Fruit fly (Drosophila melanogaster) whole organism, embryonic: ENCODE results near the gene CG31161.

Experiments used
- ATbp ChIP-seq: fragments of 200-800 bp; sonication (Bioruptor generic); optimal IDR thresholded peaks from 2 replicates; lab custom pipeline; 2017; ENCODE audit warnings: missing biosample characterization, mild to moderate bottlenecking, missing genetic modification characterization, missing genetic modification reagents
- Asciz ChIP-seq: fragments of 200-800 bp; sonication (Bioruptor generic); optimal IDR thresholded peaks from 2 replicates; lab custom pipeline; 2017; ENCODE audit warnings: missing biosample characterization, mild to moderate bottlenecking, missing genetic modification characterization, missing genetic modification reagents
- Atf-2 ChIP-seq: fragments of 200-800 bp; sonication (Bioruptor generic); optimal IDR thresholded peaks from 2 replicates; lab custom pipeline; 2016; ENCODE audit warnings: missing biosample characterization, missing genetic modification characterization
- Awh ChIP-seq: fragments of 200-800 bp; sonication (Bioruptor generic); IDR thresholded peaks from 2 replicates; pipeline ENCODE4, ENCODE4 v1.3.6; 2022; ENCODE audit warnings: missing biosample characterization, missing genetic modification characterization
- B-H2 ChIP-seq: fragments of 200-800 bp; sonication (Bioruptor generic); optimal IDR thresholded peaks from 2 replicates; lab custom pipeline; 2018; ENCODE audit warnings: missing biosample characterization, mild to moderate bottlenecking, missing genetic modification characterization
- CG10209 ChIP-seq: fragments of 200-800 bp; sonication (Bioruptor generic); optimal IDR thresholded peaks from 3 replicates; lab custom pipeline; 2017; ENCODE audit warnings: missing biosample characterization, mild to moderate bottlenecking, missing genetic modification characterization, missing genetic modification reagents
- CG11093 ChIP-seq: fragments of 200-800 bp; sonication (Bioruptor generic); IDR thresholded peaks from 3 replicates; pipeline ENCODE4 v1.3.6; 2022; ENCODE audit warnings: missing biosample characterization, missing genetic modification characterization
- CG12104 ChIP-seq: fragments of 200-800 bp; sonication (Bioruptor generic); optimal IDR thresholded peaks from 3 replicates; lab custom pipeline; 2016; ENCODE audit warnings: missing biosample characterization, missing genetic modification characterization
- CG12769 ChIP-seq: fragments of 200-800 bp; sonication (Bioruptor generic); optimal IDR thresholded peaks from 2 replicates; lab custom pipeline; 2019; ENCODE audit warnings: missing biosample characterization, mild to moderate bottlenecking, missing genetic modification characterization, moderate library complexity
- CG13624 ChIP-seq: fragments of 200-800 bp; sonication (Bioruptor generic); optimal IDR thresholded peaks from 2 replicates; lab custom pipeline; 2016; ENCODE audit warnings: missing biosample characterization, missing genetic modification characterization
- CG14965 ChIP-seq: fragments of 200-800 bp; sonication (Bioruptor generic); optimal IDR thresholded peaks from 2 replicates; lab custom pipeline; 2016; ENCODE audit warnings: missing biosample characterization, missing genetic modification characterization, borderline replicate concordance
- CG18262 ChIP-seq: fragments of 200-800 bp; optimal IDR thresholded peaks from 3 replicates; lab custom pipeline; 2019; ENCODE audit warnings: missing biosample characterization, mild to moderate bottlenecking, missing genetic modification characterization, moderate library complexity
- CG18764 ChIP-seq: fragments of 200-800 bp; sonication (Bioruptor generic); optimal IDR thresholded peaks from 3 replicates; lab custom pipeline; 2016; ENCODE audit warnings: missing biosample characterization, missing genetic modification characterization
- CG2678 ChIP-seq: fragments of 200-800 bp; sonication (Bioruptor generic); optimal IDR thresholded peaks from 3 replicates; lab custom pipeline; 2019; ENCODE audit warnings: missing biosample characterization, mild to moderate bottlenecking, missing genetic modification characterization, moderate library complexity
- CG31441 ChIP-seq: fragments of 200-800 bp; sonication (Bioruptor generic); IDR thresholded peaks from 2 replicates; pipeline ENCODE4 v1.3.6; 2022; ENCODE audit warnings: missing biosample characterization, missing genetic modification characterization
- CG32767 ChIP-seq: fragments of 200-800 bp; sonication (Bioruptor generic); IDR thresholded peaks from 2 replicates; pipeline ENCODE4 v1.3.6; 2022; ENCODE audit warnings: missing biosample characterization, missing genetic modification characterization
- CG33557 ChIP-seq: fragments of 200-800 bp; sonication (Bioruptor generic); optimal IDR thresholded peaks from 2 replicates; lab custom pipeline; 2019; ENCODE audit warnings: missing biosample characterization, mild to moderate bottlenecking, missing genetic modification characterization, moderate library complexity
- CG8359 ChIP-seq: fragments of 200-800 bp; sonication (Bioruptor generic); optimal IDR thresholded peaks from 2 replicates; lab custom pipeline; 2017; ENCODE audit warnings: missing biosample characterization, mild to moderate bottlenecking, missing genetic modification characterization, borderline replicate concordance
- CG8478 ChIP-seq: fragments of >200 bp; optimal IDR thresholded peaks from 2 replicates; lab custom pipeline; 2018
- CG9437 ChIP-seq: fragments of 200-800 bp; sonication (Bioruptor generic); optimal IDR thresholded peaks from 2 replicates; lab custom pipeline; 2018; ENCODE audit warnings: missing biosample characterization, mild to moderate bottlenecking, missing genetic modification characterization
- D ChIP-seq, 2 experiments: fragments of 200-800 bp in 1 of 2; fragments of >200 bp in 1 of 2; sonication (Bioruptor generic) in 1 of 2; optimal IDR thresholded peaks; 2 replicates in 1 of 2; 3 replicates in 1 of 2; lab custom pipeline; 2017; ENCODE audit warnings: mild to moderate bottlenecking in 1 of 2, missing biosample characterization in 1 of 2, missing genetic modification characterization in 1 of 2, missing genetic modification reagents in 1 of 2
- Dad ChIP-seq: fragments of 200-800 bp; sonication (Bioruptor generic); optimal IDR thresholded peaks from 3 replicates; lab custom pipeline; 2016; ENCODE audit warnings: missing biosample characterization, missing genetic modification characterization
- Dll ChIP-seq: fragments of 200-800 bp; sonication (Bioruptor generic); IDR thresholded peaks from 4 replicates; pipeline ENCODE4 v1.3.6; 2022; ENCODE audit warnings: missing biosample characterization, missing genetic modification characterization; ENCODE audit not compliant: partially characterized antibody
- Meics ChIP-seq: fragments of 200-800 bp; sonication (Bioruptor generic); optimal IDR thresholded peaks from 2 replicates; lab custom pipeline; 2017; ENCODE audit warnings: missing biosample characterization, mild to moderate bottlenecking, missing genetic modification characterization
- Neu2 ChIP-seq: fragments of 200-800 bp; sonication (Bioruptor generic); optimal IDR thresholded peaks from 3 replicates; lab custom pipeline; 2016; ENCODE audit warnings: missing biosample characterization, missing genetic modification characterization, borderline replicate concordance
- Sox100B ChIP-seq: fragments of 200-800 bp; sonication (Bioruptor generic); optimal IDR thresholded peaks from 3 replicates; lab custom pipeline; 2018; ENCODE audit warnings: missing biosample characterization, mild to moderate bottlenecking, missing genetic modification characterization
- Spps ChIP-seq: fragments of 200-800 bp; sonication (Bioruptor generic); optimal IDR thresholded peaks from 2 replicates; lab custom pipeline; 2018; ENCODE audit warnings: missing biosample characterization, mild to moderate bottlenecking, missing genetic modification characterization
- ac ChIP-seq: fragments of 200-800 bp; sonication (Bioruptor generic); optimal IDR thresholded peaks from 3 replicates; lab custom pipeline; 2017; ENCODE audit warnings: missing biosample characterization, mild to moderate bottlenecking, missing genetic modification characterization
- amos ChIP-seq: fragments of 200-800 bp; sonication (Bioruptor generic); IDR thresholded peaks from 2 replicates; pipeline ENCODE4 v1.3.6; 2022; ENCODE audit warnings: missing biosample characterization, missing genetic modification characterization; ENCODE audit not compliant: partially characterized antibody
- ase ChIP-seq: fragments of 200-800 bp; sonication (Bioruptor generic); IDR thresholded peaks from 3 replicates; pipeline ENCODE4 v1.3.6; 2022; ENCODE audit warnings: missing biosample characterization, missing genetic modification characterization
- bcd ChIP-seq: fragments of 200-800 bp; sonication (Bioruptor generic); optimal IDR thresholded peaks from 2 replicates; lab custom pipeline; 2017; ENCODE audit warnings: missing biosample characterization, mild to moderate bottlenecking, missing genetic modification characterization
- chm ChIP-seq: fragments of 200-800 bp; sonication (Bioruptor generic); IDR thresholded peaks from 2 replicates; pipeline ENCODE4 v1.3.6; 2022; ENCODE audit warnings: missing biosample characterization, missing genetic modification characterization
- dimm ChIP-seq: fragments of 200-800 bp; sonication (Bioruptor generic); IDR thresholded peaks from 2 replicates; pipeline ENCODE4 v1.3.6; 2022; ENCODE audit warnings: missing biosample characterization, missing genetic modification characterization
- dmrt11E ChIP-seq: fragments of 200-800 bp; sonication (Bioruptor generic); optimal IDR thresholded peaks from 3 replicates; lab custom pipeline; 2018; ENCODE audit warnings: missing biosample characterization, mild to moderate bottlenecking, missing genetic modification characterization, moderate library complexity
- fd102C ChIP-seq: fragments of 200-800 bp; sonication (Bioruptor generic); optimal IDR thresholded peaks from 2 replicates; lab custom pipeline; 2018; ENCODE audit warnings: missing biosample characterization, mild to moderate bottlenecking, missing genetic modification characterization, moderate library complexity
- gem ChIP-seq: fragments of 200-800 bp; sonication (Bioruptor generic); optimal IDR thresholded peaks from 2 replicates; lab custom pipeline; 2019; ENCODE audit warnings: missing biosample characterization, mild to moderate bottlenecking, missing genetic modification characterization, moderate library complexity
- jing ChIP-seq: fragments of 200-800 bp; sonication (Bioruptor generic); optimal IDR thresholded peaks from 2 replicates; lab custom pipeline; 2018; ENCODE audit warnings: missing biosample characterization, mild to moderate bottlenecking, missing genetic modification characterization
- ken ChIP-seq: fragments of 200-800 bp; sonication (Bioruptor generic); IDR thresholded peaks from 3 replicates; pipeline ENCODE4 v1.3.6; 2022; ENCODE audit warnings: missing biosample characterization, missing genetic modification characterization
- kni ChIP-seq: fragments of 200-800 bp; sonication (Bioruptor generic); optimal IDR thresholded peaks from 3 replicates; lab custom pipeline; 2017; ENCODE audit warnings: mild to moderate bottlenecking, missing biosample characterization, missing genetic modification reagents, missing genetic modification characterization
- nerfin-1 ChIP-seq: fragments of 200-800 bp; sonication (Bioruptor generic); optimal IDR thresholded peaks from 3 replicates; lab custom pipeline; 2019; ENCODE audit warnings: missing biosample characterization, mild to moderate bottlenecking, missing genetic modification characterization, moderate library complexity
- oc ChIP-seq: fragments of 200-800 bp; sonication (Bioruptor generic); optimal IDR thresholded peaks from 2 replicates; lab custom pipeline; 2018; ENCODE audit warnings: missing biosample characterization, mild to moderate bottlenecking, missing genetic modification characterization, moderate library complexity
- odd ChIP-seq: fragments of 200-800 bp; sonication (Bioruptor generic); optimal IDR thresholded peaks from 2 replicates; lab custom pipeline; 2017; ENCODE audit warnings: missing biosample characterization, mild to moderate bottlenecking, missing genetic modification characterization
- peb ChIP-seq: fragments of 200-800 bp; sonication (Bioruptor generic); IDR thresholded peaks from 2 replicates; pipeline ENCODE4 v1.3.6; 2022; ENCODE audit warnings: missing biosample characterization, missing genetic modification characterization
- pum ChIP-seq: fragments of 200-800 bp; sonication (Bioruptor generic); optimal IDR thresholded peaks from 2 replicates; lab custom pipeline; 2016; ENCODE audit warnings: missing biosample characterization, missing genetic modification characterization
- sc ChIP-seq, 3 experiments: fragments of >200 bp in 2 of 3; fragments of 200-800 bp in 1 of 3; sonication (Bioruptor generic) in 1 of 3; optimal IDR thresholded peaks; 2 replicates in 2 of 3; 3 replicates in 1 of 3; lab custom pipeline; 2017; ENCODE audit warnings: mild to moderate bottlenecking in 1 of 3, missing biosample characterization in 1 of 3, missing genetic modification characterization in 1 of 3, missing genetic modification reagents in 1 of 3
- sr ChIP-seq: fragments of 200-800 bp; sonication (Bioruptor generic); IDR thresholded peaks from 3 replicates; pipeline ENCODE4 v1.3.6; 2022; ENCODE audit warnings: missing biosample characterization, missing genetic modification characterization
- vnd ChIP-seq: fragments of 200-800 bp; sonication (Bioruptor generic); IDR thresholded peaks from 3 replicates; pipeline ENCODE4 v1.3.6; 2022; ENCODE audit warnings: missing biosample characterization, missing genetic modification characterization; ENCODE audit not compliant: partially characterized antibody

CG31161 gene

dm6 chr3R:22625514-22626333 lies 9.4 kb downstream of the CG31161 start (continued):
- TF ChIP-seq Dad (GFP tag; lab: Kevin White, UChicago) (no peak), CG12769 (peak; percentile 15), vnd (GFP tag; lab: Robert Waterston, UW) (no peak), Dll (GFP tag; lab: Robert Waterston, UW) (no peak), CG8478 (no peak), nerfin-1 (tag; lab: Kevin White, UChicago) (peak; percentile 32), ken (no peak), CG33557 (GFP tag; lab: Kevin White, UChicago) (peak; percentile 8), CG14965 (GFP tag; lab: Kevin White, UChicago) (no peak), amos (GFP tag; lab: Robert Waterston, UW) (no peak), CG32767 (GFP tag; lab: Robert Waterston, UW) (peak; percentile 37; the same call in 1 of the 2 replicates), B-H2 (GFP tag; lab: Kevin White, UChicago) (no peak), Sox100B (peak; percentile 73), dmrt11E (tag; lab: Kevin White, UChicago) (peak; percentile 53), kni (GFP tag; lab: Kevin White, UChicago) (no peak), CG13624 (GFP tag; lab: Kevin White, UChicago) (no peak), ATbp (peak; percentile 31), jing (no peak), D (optimal IDR thresholded peaks at IDR 0.05; lab: Kevin White, UChicago) (no peak), D (GFP tag; optimal IDR thresholded peaks at IDR 0.05; lab: Kevin White, UChicago) (peak; percentile 76), pum (GFP tag; lab: Kevin White, UChicago) (no peak), ac (GFP tag; lab: Kevin White, UChicago) (no peak), Awh (no peak), sc (optimal IDR thresholded peaks at IDR 0.05; lab: Kevin White, UChicago) (no peak), sc (GFP tag; optimal IDR thresholded peaks at IDR 0.05; lab: Kevin White, UChicago) (peak; percentile 54), Asciz (GFP tag; lab: Kevin White, UChicago) (peak; percentile 50), Meics (peak; percentile 52), CG31441 (GFP tag; lab: Robert Waterston, UW) (peak; percentile 57; the same call in 1 of the 2 replicates), odd (GFP tag; lab: Kevin White, UChicago) (peak; percentile 9), CG9437 (GFP tag; lab: Kevin White, UChicago) (peak; percentile 36), CG8359 (no peak), CG18764 (GFP tag; lab: Kevin White, UChicago) (peak; percentile 6), bcd (peak; percentile 54), Spps (tag; lab: Kevin White, UChicago) (peak; percentile 12), CG11093 (GFP tag; lab: Robert Waterston, UW) (0 out of 3 replicates have a peak, but pooled peaks have one; percentile 12), dimm (GFP tag; lab: Robert Waterston, UW) (no peak), chm (no peak), Atf-2 (GFP tag; lab: Kevin White, UChicago) (no peak), sr (GFP tag; lab: Robert Waterston, UW) (no peak), CG10209 (GFP tag; lab: Kevin White, UChicago) (peak; percentile 24), peb (no peak), CG12104 (peak; percentile 17), ase (GFP tag; lab: Robert Waterston, UW) (no peak), CG2678 (peak; percentile 73), Neu2 (GFP tag; lab: Kevin White, UChicago) (no peak), CG18262 (tag; lab: Kevin White, UChicago) (peak; percentile 80), gem (tag; lab: Kevin White, UChicago) (peak; percentile 77), fd102C (GFP tag; lab: Kevin White, UChicago) (no peak), oc (no peak)
